Worm (Caenorhabditis elegans): ENCODE results near the gene R10E9.2.

DNA sequence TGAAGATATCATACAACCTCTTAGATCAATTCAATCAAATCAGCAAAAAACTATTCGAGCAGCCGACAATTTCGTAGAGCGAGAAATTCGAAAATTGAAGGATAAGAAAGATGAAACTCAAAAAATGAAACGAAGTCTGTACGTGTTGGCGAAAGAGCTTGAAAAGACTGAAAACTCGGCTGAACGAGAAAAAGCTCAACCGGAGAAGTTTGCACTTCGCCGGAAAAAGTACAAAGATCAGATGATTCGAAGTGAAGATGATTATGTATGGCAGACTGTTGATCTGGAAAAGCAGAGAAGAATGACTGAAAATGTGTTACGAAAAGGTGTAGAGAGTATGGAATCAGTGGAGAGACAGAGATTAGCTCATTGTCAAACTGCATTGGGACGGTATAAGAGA is 48.9 kb upstream of the R10E9.2 start:
- TF ChIP-seq ztf-11 (tag; optimal IDR thresholded peaks at IDR 0.05) (no peak), nhr-237 (tag; optimal IDR thresholded peaks at IDR 0.05) (no peak), unc-62 (GFP tag; optimal IDR thresholded peaks at IDR 0.05) (no peak), elt-1 (tag; optimal IDR thresholded peaks at IDR 0.05; ENCODE audit: borderline replicate concordance, insufficient read depth) (no peak), lsy-2 (tag; optimal IDR thresholded peaks at IDR 0.05) (no peak), elt-3 (tag; optimal IDR thresholded peaks at IDR 0.05) (no peak), lin-13 (tag; optimal IDR thresholded peaks at IDR 0.05) (no peak), ham-2 (GFP tag; optimal IDR thresholded peaks at IDR 0.05) (no peak), pha-4 (tag; optimal IDR thresholded peaks at IDR 0.05) (no peak)

All from whole organism, mixed stage, embryonic.